Worm (Caenorhabditis elegans) whole organism, L3 larva: Measurements from ENCODE around the gene F36G9.3.

Experiments
- ceh-16 ChIP-seq: sonication (generic microtip); optimal IDR thresholded peaks from 2 replicates; lab custom pipeline; 2017; ENCODE audit warnings: missing biosample characterization, missing genetic modification characterization
- ceh-9 ChIP-seq: sonication (generic microtip); optimal IDR thresholded peaks from 2 replicates; lab custom pipeline; 2018; ENCODE audit warnings: missing biosample characterization, missing genetic modification characterization
- egl-5 ChIP-seq: fragments of 150-350 bp; optimal IDR thresholded peaks from 2 replicates; lab custom pipeline; 2017; ENCODE audit warnings: missing biosample characterization, missing genetic modification reagents, missing genetic modification characterization, inconsistent platforms
- hmg-11 ChIP-seq: sonication (generic microtip); optimal IDR thresholded peaks from 2 replicates; lab custom pipeline; 2016; ENCODE audit warnings: missing genetic modification characterization, missing compliant biosample characterization
- lsy-12 ChIP-seq: sonication (generic microtip); optimal IDR thresholded peaks from 2 replicates; lab custom pipeline; 2016; ENCODE audit warnings: mild to moderate bottlenecking, missing genetic modification characterization, missing compliant biosample characterization
- nfya-1 ChIP-seq: sonication (generic microtip); optimal IDR thresholded peaks from 2 replicates; lab custom pipeline; 2017; ENCODE audit warnings: missing genetic modification characterization, mild to moderate bottlenecking, missing compliant biosample characterization, antibody characterized with exemption, moderate library complexity; ENCODE audit not compliant: insufficient read depth
- pqm-1 ChIP-seq: fragments of 150-350 bp; optimal IDR thresholded peaks from 2 replicates; lab custom pipeline; 2017; ENCODE audit warnings: missing biosample characterization, missing genetic modification characterization, inconsistent platforms
- unc-62 ChIP-seq: fragments of 150-350 bp; sonication (generic microtip); optimal IDR thresholded peaks from 4 replicates; lab custom pipeline; 2014; ENCODE audit warnings: missing biosample characterization, missing genetic modification reagents, missing genetic modification characterization

- no peak for TF ChIP-seq lsy-12
- TF ChIP-seq ceh-9 (tag; lab: Kevin White, UChicago) = no peak
- no peak for TF ChIP-seq ceh-16 (tag; lab: Kevin White, UChicago)
- TF ChIP-seq egl-5 (tag; lab: Kevin White, UChicago) = no peak
- TF ChIP-seq unc-62 (GFP tag; lab: Kevin White, UChicago) = no peak
- TF ChIP-seq nfya-1 (tag; lab: Kevin White, UChicago) = no peak
- TF ChIP-seq hmg-11 = no peak
- no peak for TF ChIP-seq pqm-1 (tag; lab: Kevin White, UChicago)
Observed at ce11 chrV:15988074-15988473, 30.9 kb downstream of the F36G9.3 start, which contains the start of gene F36G9.15.
